Worm (Caenorhabditis elegans): ENCODE data around the gene C12D8.9.

DNA sequence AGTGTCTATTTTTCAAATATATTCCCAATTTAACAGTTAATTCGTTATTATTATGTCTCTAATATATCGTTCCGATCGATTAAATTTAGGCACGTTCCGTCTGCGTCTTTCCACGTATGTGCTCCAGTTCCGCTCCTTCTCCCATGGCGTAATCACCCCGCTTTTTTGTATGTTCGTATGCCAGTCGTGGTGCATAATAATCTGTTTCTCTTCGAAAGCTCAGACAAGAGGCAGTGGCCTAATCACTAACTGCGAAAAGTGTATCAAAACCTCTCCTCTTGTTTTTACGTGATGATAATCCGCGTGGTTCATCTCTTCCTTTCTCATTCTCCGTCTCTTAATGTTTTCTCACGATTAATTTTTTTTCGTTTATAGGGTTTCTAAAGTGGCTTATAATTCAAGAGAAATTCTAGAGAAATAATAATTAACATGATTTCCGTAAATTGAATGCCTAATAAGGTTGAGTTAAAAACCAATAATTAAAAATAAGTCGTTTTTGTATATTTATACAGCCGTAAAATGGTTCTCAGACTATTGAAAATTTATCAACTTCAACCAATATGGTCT is 4.8 kb upstream of the C12D8.9 start:
- TF ChIP-seq cnd-1 (tag; optimal IDR thresholded peaks at IDR 0.05): no peak
- TF ChIP-seq pha-4 (tag; optimal IDR thresholded peaks at IDR 0.05): no peak
- TF ChIP-seq nhr-76 (tag; optimal IDR thresholded peaks at IDR 0.05): no peak
- TF ChIP-seq nhr-28 (tag; optimal IDR thresholded peaks at IDR 0.05): no peak
- no peak for TF ChIP-seq tbx-8 (GFP tag; optimal IDR thresholded peaks at IDR 0.05)
- TF ChIP-seq mab-5 (tag; optimal IDR thresholded peaks at IDR 0.05): no peak
- TF ChIP-seq ham-2 (GFP tag; optimal IDR thresholded peaks at IDR 0.05): no peak
- no peak for TF ChIP-seq nhr-2 (tag; optimal IDR thresholded peaks at IDR 0.05)
- TF ChIP-seq ces-1 (GFP tag; optimal IDR thresholded peaks at IDR 0.05): no peak
- no peak for TF ChIP-seq elt-3 (tag; optimal IDR thresholded peaks at IDR 0.05)
- TF ChIP-seq sptf-1 (tag; optimal IDR thresholded peaks at IDR 0.05): no peak
- TF ChIP-seq elt-1 (tag; optimal IDR thresholded peaks at IDR 0.05; ENCODE audit: borderline replicate concordance, insufficient read depth): no peak

Data from whole organism, mixed stage, embryonic.